Worm (Caenorhabditis elegans): ENCODE data around the gene pnc-2.

ce11 chrIV:14909589-14909988, at the start of gene pnc-2:
- no peak for TF ChIP-seq flt-1 (GFP tag; IDR thresholded peaks at IDR 0.05)
- no peak for TF ChIP-seq cog-1 (tag; optimal IDR thresholded peaks at IDR 0.05)

Data from whole organism, midembryonic.